Worm (Caenorhabditis elegans) whole organism, midembryonic: ENCODE measurements around the gene rnf-5.

Experiments used
- T22C8.4 ChIP-seq: fragments of 200-800 bp; sonication (Bioruptor generic); IDR thresholded peaks from 2 replicates; pipeline ENCODE4 v1.3.6; 2022; ENCODE audit warnings: missing genetic modification characterization, missing compliant biosample characterization
- cog-1 ChIP-seq: sonication (generic microtip); optimal IDR thresholded peaks from 2 replicates; lab custom pipeline; 2016; ENCODE audit warnings: missing genetic modification characterization, missing compliant biosample characterization
- tab-1 ChIP-seq: fragments of 200-800 bp; sonication (Bioruptor generic); IDR thresholded peaks from 2 replicates; pipeline ENCODE4 v1.3.6; 2022; ENCODE audit warnings: missing genetic modification characterization, missing compliant biosample characterization

ce11 chrIII:4193659-4194103, 27.0 kb upstream of the rnf-5 start, which contains the start of gene xbp-1:
- TF ChIP-seq cog-1 (tag; lab: Kevin White, UChicago) (peak; percentile 45), T22C8.4 (GFP tag; lab: Robert Waterston, UW) (no peak), tab-1 (GFP tag; lab: Robert Waterston, UW) (no peak)
